Worm (Caenorhabditis elegans) whole organism, L4 larva: Measurements from ENCODE around the gene srxa-16.

Experiments used
- F49E8.2 ChIP-seq: sonication (generic microtip); optimal IDR thresholded peaks from 2 replicates; lab custom pipeline; 2016; ENCODE audit warnings: missing compliant biosample characterization, mild to moderate bottlenecking, missing genetic modification characterization, borderline replicate concordance
- Y5F2A.4 ChIP-seq: fragments of 200-800 bp; sonication (Bioruptor generic); optimal IDR thresholded peaks from 2 replicates; lab custom pipeline; 2018; ENCODE audit warnings: mild to moderate bottlenecking, missing genetic modification characterization, missing compliant biosample characterization
- attf-4 ChIP-seq: sonication (generic microtip); optimal IDR thresholded peaks from 3 replicates; lab custom pipeline; 2017; ENCODE audit warnings: missing biosample characterization, missing genetic modification characterization
- daf-16 ChIP-seq, 3 experiments: sonication (generic microtip); optimal IDR thresholded peaks; 2 replicates each; lab custom pipeline; 2016 to 2017; ENCODE audit warnings: missing genetic modification characterization in 3 of 3, missing genetic modification reagents in 3 of 3, mild to moderate bottlenecking in 2 of 3, missing compliant biosample characterization in 2 of 3, missing biosample characterization in 1 of 3, moderate library complexity in 1 of 3
- daf-8 ChIP-seq: fragments of 200-800 bp; sonication (Bioruptor generic); IDR thresholded peaks from 2 replicates; pipeline ENCODE4 v1.3.6; 2022; ENCODE audit warnings: missing genetic modification characterization, missing compliant biosample characterization
- fos-1 ChIP-seq: fragments of 150-350 bp; optimal IDR thresholded peaks from 2 replicates; lab custom pipeline; 2014; ENCODE audit warnings: missing biosample characterization, missing genetic modification characterization
- gei-8 ChIP-seq: fragments of 200-800 bp; sonication (Bioruptor generic); optimal IDR thresholded peaks from 2 replicates; lab custom pipeline; 2018; ENCODE audit warnings: mild to moderate bottlenecking, missing genetic modification characterization, missing compliant biosample characterization
- hmg-1.1 ChIP-seq: fragments of 200-800 bp; sonication (Bioruptor generic); IDR thresholded peaks from 2 replicates; pipeline ENCODE4 v1.3.6; 2022; ENCODE audit warnings: missing genetic modification reagents, missing genetic modification characterization, missing compliant biosample characterization
- lir-3 ChIP-seq: sonication (generic microtip); optimal IDR thresholded peaks from 2 replicates; lab custom pipeline; 2016; ENCODE audit warnings: mild to moderate bottlenecking, missing genetic modification characterization, missing compliant biosample characterization
- mdl-1 ChIP-seq, 2 experiments: fragments of 150-350 bp in 1 of 2; sonication (generic microtip) in 1 of 2; optimal IDR thresholded peaks; 2 replicates each; lab custom pipeline; 2014 to 2017; ENCODE audit warnings: missing biosample characterization in 2 of 2, missing genetic modification characterization in 2 of 2
- nhr-11 ChIP-seq: fragments of 150-350 bp; optimal IDR thresholded peaks from 2 replicates; lab custom pipeline; 2014; ENCODE audit warnings: missing biosample characterization, missing genetic modification characterization
- nhr-28 ChIP-seq: fragments of 150-350 bp; optimal IDR thresholded peaks from 2 replicates; lab custom pipeline; 2014; ENCODE audit warnings: missing biosample characterization, missing genetic modification characterization
- snpc-4 ChIP-seq: fragments of 150-350 bp; optimal IDR thresholded peaks from 2 replicates; lab custom pipeline; 2014; ENCODE audit warnings: missing biosample characterization, missing genetic modification characterization
- unc-130 ChIP-seq: sonication (generic microtip); optimal IDR thresholded peaks from 2 replicates; lab custom pipeline; 2016; ENCODE audit warnings: missing genetic modification reagents, missing genetic modification characterization, missing compliant biosample characterization

- no peak for TF ChIP-seq fos-1 (tag; lab: Kevin White, UChicago)
- TF ChIP-seq hmg-1.1: no peak
- no peak for TF ChIP-seq Y5F2A.4 (GFP tag; lab: Kevin White, UChicago)
- no peak for TF ChIP-seq nhr-11 (tag; lab: Kevin White, UChicago)
- TF ChIP-seq mdl-1 (tag; optimal IDR thresholded peaks at IDR 0.05; lab: Kevin White, UChicago): no peak
- TF ChIP-seq unc-130 (GFP tag; lab: Kevin White, UChicago): no peak
- no peak for TF ChIP-seq daf-8 (GFP tag; lab: Robert Waterston, UW)
- TF ChIP-seq nhr-28: no peak
- TF ChIP-seq snpc-4 (tag; lab: Kevin White, UChicago): no peak
- no peak for TF ChIP-seq lir-3
- no peak for TF ChIP-seq gei-8
- no peak for TF ChIP-seq F49E8.2 (tag; lab: Kevin White, UChicago)
- no peak for TF ChIP-seq attf-4 (tag; lab: Kevin White, UChicago)
- no peak for TF ChIP-seq daf-16 (GFP tag; optimal IDR thresholded peaks at IDR 0.05; lab: Kevin White, UChicago)
- TF ChIP-seq daf-16 (tag; optimal IDR thresholded peaks at IDR 0.05; lab: Kevin White, UChicago): no peak
These were observed 41.0 kb upstream of the srxa-16 start, which contains the start of gene str-97 for ce11 chrV:16155111-16155510.
